Fruit fly (Drosophila melanogaster) whole organism, embryonic: ENCODE data around the gene CG3434.

Source experiments
- Bdp1 ChIP-seq: fragments of 200-800 bp; sonication (Bioruptor generic); optimal IDR thresholded peaks from 3 replicates; lab custom pipeline; 2016; ENCODE audit warnings: missing biosample characterization, missing genetic modification characterization
- Bgb ChIP-seq: fragments of 200-800 bp; sonication (Bioruptor generic); IDR thresholded peaks from 2 replicates; pipeline ENCODE4 v1.3.6; 2022; ENCODE audit warnings: missing biosample characterization, missing genetic modification characterization; ENCODE audit not compliant: partially characterized antibody
- CG1024 ChIP-seq: fragments of 200-800 bp; sonication (Bioruptor generic); IDR thresholded peaks from 2 replicates; pipeline ENCODE4 v1.3.6; 2022; ENCODE audit warnings: missing biosample characterization, missing genetic modification characterization
- CG10565 ChIP-seq: fragments of 200-800 bp; sonication (Bioruptor generic); optimal IDR thresholded peaks from 3 replicates; lab custom pipeline; 2016; ENCODE audit warnings: missing biosample characterization, mild to moderate bottlenecking, missing genetic modification characterization
- CG10979 ChIP-seq: fragments of 200-800 bp; sonication (Bioruptor generic); optimal IDR thresholded peaks from 2 replicates; lab custom pipeline; 2018; ENCODE audit warnings: missing biosample characterization, mild to moderate bottlenecking, missing genetic modification characterization, moderate library complexity
- CG11695 ChIP-seq: fragments of 200-800 bp; sonication (Bioruptor generic); IDR thresholded peaks from 3 replicates; pipeline ENCODE4 v1.3.6; 2022; ENCODE audit warnings: missing biosample characterization, missing genetic modification characterization
- CG11723 ChIP-seq: fragments of 200-800 bp; sonication (Bioruptor generic); optimal IDR thresholded peaks from 2 replicates; lab custom pipeline; 2017; ENCODE audit warnings: missing biosample characterization, mild to moderate bottlenecking, missing genetic modification characterization
- CG13624 ChIP-seq: fragments of 200-800 bp; sonication (Bioruptor generic); optimal IDR thresholded peaks from 2 replicates; lab custom pipeline; 2016; ENCODE audit warnings: missing biosample characterization, missing genetic modification characterization
- CG14050 ChIP-seq: fragments of 200-800 bp; sonication (Bioruptor generic); IDR thresholded peaks from 3 replicates; pipeline ENCODE4 v1.3.6; 2022; ENCODE audit warnings: missing biosample characterization, missing genetic modification characterization
- CG16863 ChIP-seq: fragments of 200-800 bp; sonication (Bioruptor generic); optimal IDR thresholded peaks from 3 replicates; lab custom pipeline; 2016; ENCODE audit warnings: missing biosample characterization, missing genetic modification characterization
- CG18619 ChIP-seq: fragments of 200-800 bp; sonication (Bioruptor generic); optimal IDR thresholded peaks from 3 replicates; lab custom pipeline; 2017; ENCODE audit warnings: missing biosample characterization, mild to moderate bottlenecking, missing genetic modification characterization
- CG2712 ChIP-seq: fragments of 200-800 bp; optimal IDR thresholded peaks from 3 replicates; lab custom pipeline; 2019; ENCODE audit warnings: missing biosample characterization, mild to moderate bottlenecking, missing genetic modification characterization, moderate library complexity
- CG3407 ChIP-seq: fragments of 200-800 bp; sonication (Bioruptor generic); optimal IDR thresholded peaks from 2 replicates; lab custom pipeline; 2018; ENCODE audit warnings: missing biosample characterization, mild to moderate bottlenecking, missing genetic modification characterization
- CG34224 ChIP-seq: fragments of 200-800 bp; sonication (Bioruptor generic); IDR thresholded peaks from 3 replicates; pipeline ENCODE4 v1.3.6; 2022; ENCODE audit warnings: missing biosample characterization, missing genetic modification characterization; ENCODE audit not compliant: partially characterized antibody
- CG3847 ChIP-seq: fragments of 200-800 bp; sonication (Bioruptor generic); IDR thresholded peaks from 2 replicates; pipeline ENCODE4 v1.3.6; 2022; ENCODE audit warnings: missing biosample characterization, missing genetic modification characterization
- CG7963 ChIP-seq: fragments of 200-800 bp; sonication (Bioruptor generic); IDR thresholded peaks from 3 replicates; pipeline ENCODE4 v1.3.6; 2022; ENCODE audit warnings: missing biosample characterization, missing genetic modification characterization; ENCODE audit not compliant: partially characterized antibody
- CG8290 ChIP-seq, 3 experiments: fragments of 200-800 bp; sonication (Bioruptor generic); optimal IDR thresholded peaks; 2 replicates each; lab custom pipeline; 2016 to 2019; ENCODE audit warnings: missing biosample characterization in 3 of 3, missing genetic modification characterization in 3 of 3, mild to moderate bottlenecking in 2 of 3, moderate library complexity in 1 of 3
- CG9437 ChIP-seq: fragments of 200-800 bp; sonication (Bioruptor generic); optimal IDR thresholded peaks from 2 replicates; lab custom pipeline; 2018; ENCODE audit warnings: missing biosample characterization, mild to moderate bottlenecking, missing genetic modification characterization
- Camta ChIP-seq: fragments of 200-800 bp; sonication (Bioruptor generic); optimal IDR thresholded peaks from 2 replicates; lab custom pipeline; 2016; ENCODE audit warnings: missing biosample characterization, missing genetic modification characterization
- Dad ChIP-seq: fragments of 200-800 bp; sonication (Bioruptor generic); optimal IDR thresholded peaks from 3 replicates; lab custom pipeline; 2016; ENCODE audit warnings: missing biosample characterization, missing genetic modification characterization
- Deaf1 ChIP-seq: fragments of 200-800 bp; optimal IDR thresholded peaks from 3 replicates; lab custom pipeline; 2019; ENCODE audit warnings: missing biosample characterization, mild to moderate bottlenecking, missing genetic modification characterization, moderate library complexity
- Dip3 ChIP-seq: fragments of 200-800 bp; sonication (Bioruptor generic); optimal IDR thresholded peaks from 3 replicates; lab custom pipeline; 2016; ENCODE audit warnings: missing biosample characterization, missing genetic modification characterization
- HHEX ChIP-seq: fragments of 200-800 bp; sonication (Bioruptor generic); optimal IDR thresholded peaks from 3 replicates; lab custom pipeline; 2017; ENCODE audit warnings: missing biosample characterization, mild to moderate bottlenecking, missing genetic modification characterization, missing genetic modification reagents
- HLH4C ChIP-seq: fragments of 200-800 bp; sonication (Bioruptor generic); IDR thresholded peaks from 3 replicates; pipeline ENCODE4 v1.3.6; 2022; ENCODE audit warnings: missing biosample characterization, missing genetic modification characterization; ENCODE audit not compliant: partially characterized antibody
- Hr3 ChIP-seq: fragments of 200-800 bp; sonication (Bioruptor generic); optimal IDR thresholded peaks from 3 replicates; lab custom pipeline; 2016; ENCODE audit warnings: missing biosample characterization, missing genetic modification characterization
- MBD-R2 ChIP-seq: fragments of 200-800 bp; sonication (Bioruptor generic); IDR thresholded peaks from 2 replicates; pipeline ENCODE4 v1.3.6; 2022; ENCODE audit warnings: missing biosample characterization, missing genetic modification characterization
- Myb ChIP-seq: fragments of 200-800 bp; sonication (Bioruptor generic); optimal IDR thresholded peaks from 2 replicates; lab custom pipeline; 2016; ENCODE audit warnings: missing biosample characterization, missing genetic modification characterization
- NfI ChIP-seq: fragments of 200-800 bp; sonication (Bioruptor generic); optimal IDR thresholded peaks from 3 replicates; lab custom pipeline; 2018; ENCODE audit warnings: missing biosample characterization, mild to moderate bottlenecking, missing genetic modification characterization, moderate library complexity
- Poxn ChIP-seq: fragments of 200-800 bp; sonication (Bioruptor generic); IDR thresholded peaks from 2 replicates; pipeline ENCODE4 v1.3.6; 2022; ENCODE audit warnings: missing biosample characterization, missing genetic modification characterization
- Ptx1 ChIP-seq: fragments of 200-800 bp; sonication (Bioruptor generic); IDR thresholded peaks from 2 replicates; pipeline ENCODE4 v1.3.6; 2022; ENCODE audit warnings: missing biosample characterization, missing genetic modification characterization
- Rx ChIP-seq: fragments of 200-800 bp; sonication (Bioruptor generic); IDR thresholded peaks from 2 replicates; pipeline ENCODE4 v1.3.6; 2022; ENCODE audit warnings: missing biosample characterization, missing genetic modification characterization
- Scr ChIP-seq: fragments of 200-800 bp; sonication (Bioruptor generic); IDR thresholded peaks from 2 replicates; pipeline ENCODE4 v1.3.6; 2022; ENCODE audit warnings: missing biosample characterization, missing genetic modification characterization; ENCODE audit not compliant: partially characterized antibody
- Sry-β ChIP-seq: fragments of 200-800 bp; sonication (Bioruptor generic); optimal IDR thresholded peaks from 2 replicates; lab custom pipeline; 2018; ENCODE audit warnings: missing biosample characterization, mild to moderate bottlenecking, missing genetic modification characterization, moderate library complexity
- amos ChIP-seq: fragments of 200-800 bp; sonication (Bioruptor generic); IDR thresholded peaks from 2 replicates; pipeline ENCODE4 v1.3.6; 2022; ENCODE audit warnings: missing biosample characterization, missing genetic modification characterization; ENCODE audit not compliant: partially characterized antibody
- aop ChIP-seq: fragments of 200-800 bp; sonication (Bioruptor generic); IDR thresholded peaks from 2 replicates; pipeline ENCODE4 v1.3.6; 2022; ENCODE audit warnings: missing biosample characterization, missing genetic modification characterization
- bcd ChIP-seq: fragments of 200-800 bp; sonication (Bioruptor generic); optimal IDR thresholded peaks from 2 replicates; lab custom pipeline; 2017; ENCODE audit warnings: missing biosample characterization, mild to moderate bottlenecking, missing genetic modification characterization
- chm ChIP-seq: fragments of 200-800 bp; sonication (Bioruptor generic); IDR thresholded peaks from 2 replicates; pipeline ENCODE4 v1.3.6; 2022; ENCODE audit warnings: missing biosample characterization, missing genetic modification characterization
- crol ChIP-seq: fragments of 200-800 bp; sonication (Bioruptor generic); IDR thresholded peaks from 2 replicates; pipeline ENCODE4 v1.3.6; 2022; ENCODE audit warnings: missing biosample characterization, missing genetic modification characterization
- dan ChIP-seq: fragments of 200-800 bp; sonication (Bioruptor generic); IDR thresholded peaks from 2 replicates; pipeline ENCODE4 v1.3.6; 2022; ENCODE audit warnings: missing biosample characterization, missing genetic modification characterization
- danr ChIP-seq: fragments of 200-800 bp; sonication (Bioruptor generic); IDR thresholded peaks from 2 replicates; pipeline ENCODE4 v1.3.6; 2022; ENCODE audit warnings: missing biosample characterization, missing genetic modification characterization
- ewg ChIP-seq: fragments of 200-800 bp; sonication (Bioruptor generic); optimal IDR thresholded peaks from 3 replicates; lab custom pipeline; 2017; ENCODE audit warnings: mild to moderate bottlenecking, missing biosample characterization, missing genetic modification reagents, missing genetic modification characterization
- jigr1 ChIP-seq: fragments of 200-800 bp; sonication (Bioruptor generic); IDR thresholded peaks from 3 replicates; pipeline ENCODE4 v1.3.6; 2022; ENCODE audit warnings: missing biosample characterization, missing genetic modification characterization
- luna ChIP-seq: fragments of 200-800 bp; sonication (Bioruptor generic); optimal IDR thresholded peaks from 2 replicates; lab custom pipeline; 2016; ENCODE audit warnings: missing biosample characterization, missing genetic modification characterization
- nmo ChIP-seq: fragments of 200-800 bp; sonication (Bioruptor generic); optimal IDR thresholded peaks from 2 replicates; lab custom pipeline; 2018; ENCODE audit warnings: missing biosample characterization, mild to moderate bottlenecking, missing genetic modification characterization, moderate library complexity
- odd ChIP-seq: fragments of 200-800 bp; sonication (Bioruptor generic); optimal IDR thresholded peaks from 2 replicates; lab custom pipeline; 2017; ENCODE audit warnings: missing biosample characterization, mild to moderate bottlenecking, missing genetic modification characterization
- row ChIP-seq: fragments of 200-800 bp; sonication (Bioruptor generic); IDR thresholded peaks from 3 replicates; pipeline ENCODE4 v1.3.6; 2022; ENCODE audit warnings: missing biosample characterization, missing genetic modification characterization
- tll ChIP-seq, 2 experiments: fragments of 200-800 bp in 1 of 2; fragments of >200 bp in 1 of 2; sonication (Bioruptor generic) in 1 of 2; optimal IDR thresholded peaks; 2 replicates each; lab custom pipeline; 2017 to 2019; ENCODE audit warnings: missing biosample characterization in 2 of 2, missing genetic modification characterization in 2 of 2, mild to moderate bottlenecking in 1 of 2, moderate library complexity in 1 of 2
- trem ChIP-seq: fragments of 200-800 bp; optimal IDR thresholded peaks from 3 replicates; lab custom pipeline; 2019; ENCODE audit warnings: missing biosample characterization, mild to moderate bottlenecking, missing genetic modification characterization, moderate library complexity
- unpg ChIP-seq: fragments of 200-800 bp; sonication (Bioruptor generic); optimal IDR thresholded peaks from 3 replicates; lab custom pipeline; 2018; ENCODE audit warnings: missing biosample characterization, mild to moderate bottlenecking, missing genetic modification characterization, moderate library complexity
- vnd ChIP-seq: fragments of 200-800 bp; sonication (Bioruptor generic); IDR thresholded peaks from 3 replicates; pipeline ENCODE4 v1.3.6; 2022; ENCODE audit warnings: missing biosample characterization, missing genetic modification characterization; ENCODE audit not compliant: partially characterized antibody

Gene CG3434

DNA sequence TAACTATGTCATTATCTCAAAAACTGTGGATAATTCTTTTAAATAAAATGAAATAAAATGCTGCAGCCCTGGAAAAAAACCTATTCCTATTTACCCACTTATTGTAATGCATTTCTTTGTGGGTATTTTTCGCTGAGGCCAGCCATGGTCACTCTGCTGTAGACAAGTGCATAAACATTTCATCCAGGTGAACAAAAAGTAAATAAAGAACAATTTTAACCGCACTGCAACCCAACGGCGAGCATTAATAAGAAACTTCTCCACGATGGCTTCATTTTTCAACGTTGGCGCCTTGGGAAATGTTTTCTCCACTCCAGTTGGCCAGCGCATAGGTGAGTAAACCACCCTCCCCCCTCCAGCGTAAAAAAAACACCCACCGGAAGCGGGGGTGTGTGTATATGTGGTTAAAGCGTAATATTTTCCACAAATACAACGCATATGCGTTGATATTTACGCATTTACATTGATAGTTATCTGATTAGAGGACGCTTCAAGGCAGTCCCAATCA lies 13.8 kb downstream of the CG3434 start, which contains the start of gene CG3529 (continued):
- TF ChIP-seq CG10979 (tag; lab: Kevin White, UChicago) (no peak), tll (GFP tag; optimal IDR thresholded peaks at IDR 0.05; lab: Kevin White, UChicago) (no peak), Hr3 (no peak), CG14050 (GFP tag; lab: Robert Waterston, UW) (no peak), danr (GFP tag; lab: Robert Waterston, UW) (no peak), Poxn (GFP tag; lab: Robert Waterston, UW) (no peak), CG13624 (peak; percentile 32), Deaf1 (no peak), vnd (GFP tag; lab: Robert Waterston, UW) (no peak), HHEX (GFP tag; lab: Kevin White, UChicago) (no peak), Dip3 (GFP tag; lab: Kevin White, UChicago) (no peak), Dad (GFP tag; lab: Kevin White, UChicago) (no peak), CG16863 (GFP tag; lab: Kevin White, UChicago) (no peak), Bgb (GFP tag; lab: Robert Waterston, UW) (no peak; the same call in 1 of the 2 replicates), chm (GFP tag; lab: Robert Waterston, UW) (peak; percentile 50; the same call in 1 of the 2 replicates), CG3847 (GFP tag; lab: Robert Waterston, UW) (peak; percentile 48; the same call in 1 of the 2 replicates), aop (no peak), jigr1 (GFP tag; lab: Robert Waterston, UW) (no peak), odd (GFP tag; lab: Kevin White, UChicago) (peak; percentile 18), crol (peak; percentile 89), Bdp1 (peak; percentile 19), CG11695 (GFP tag; lab: Robert Waterston, UW) (no peak), Sry-β (GFP tag; lab: Kevin White, UChicago) (no peak), Rx (GFP tag; lab: Robert Waterston, UW) (no peak), CG9437 (GFP tag; lab: Kevin White, UChicago) (no peak), NfI (peak; percentile 40), Scr (GFP tag; lab: Robert Waterston, UW) (no peak), unpg (GFP tag; lab: Kevin White, UChicago) (no peak), HLH4C (GFP tag; lab: Robert Waterston, UW) (no peak), CG10565 (GFP tag; lab: Kevin White, UChicago) (no peak), row (peak; percentile 75), ewg (GFP tag; lab: Kevin White, UChicago) (peak; percentile 14), CG7963 (no peak), luna (no peak), trem (tag; lab: Kevin White, UChicago) (peak; percentile 61), CG1024 (GFP tag; lab: Robert Waterston, UW) (no peak), Ptx1 (GFP tag; lab: Robert Waterston, UW) (no peak), amos (GFP tag; lab: Robert Waterston, UW) (no peak; the same call in 1 of the 2 replicates), CG18619 (GFP tag; lab: Kevin White, UChicago) (no peak), CG2712 (peak; percentile 57), CG34224 (0 out of 3 replicates have a peak, but pooled peaks have one; percentile 28), Camta (peak; percentile 25), dan (GFP tag; lab: Robert Waterston, UW) (no peak), CG11723 (GFP tag; lab: Kevin White, UChicago) (peak; percentile 13), nmo (GFP tag; lab: Kevin White, UChicago) (peak; percentile 34), MBD-R2 (peak; percentile 53; the same call in 1 of the 2 replicates), Myb (GFP tag; lab: Kevin White, UChicago) (peak; percentile 47), CG3407 (GFP tag; lab: Kevin White, UChicago) (no peak), CG8290 (GFP tag; optimal IDR thresholded peaks at IDR 0.05; lab: Kevin White, UChicago) (peak; percentile 13), CG8290 (tag; optimal IDR thresholded peaks at IDR 0.05; lab: Kevin White, UChicago) (peak; percentile 39 to 42), bcd (peak; percentile 27)
